Worm (Caenorhabditis elegans) whole organism, L3 larva: ENCODE results near the gene C42D8.9.

Experiments
- ZK546.5 ChIP-seq: sonication (generic microtip); optimal IDR thresholded peaks from 2 replicates; lab custom pipeline; 2017; ENCODE audit warnings: missing biosample characterization, missing genetic modification characterization
- jun-1 ChIP-seq: fragments of 150-350 bp; optimal IDR thresholded peaks from 2 replicates; lab custom pipeline; 2014; ENCODE audit warnings: missing biosample characterization, missing genetic modification reagents, missing genetic modification characterization
- nhr-237 ChIP-seq: fragments of 150-350 bp; optimal IDR thresholded peaks from 2 replicates; lab custom pipeline; 2014; ENCODE audit warnings: missing biosample characterization, missing genetic modification characterization
- pha-4 ChIP-seq: fragments of 150-350 bp; optimal IDR thresholded peaks from 2 replicates; lab custom pipeline; 2014; ENCODE audit warnings: missing biosample characterization, missing genetic modification reagents, missing genetic modification characterization

DNA sequence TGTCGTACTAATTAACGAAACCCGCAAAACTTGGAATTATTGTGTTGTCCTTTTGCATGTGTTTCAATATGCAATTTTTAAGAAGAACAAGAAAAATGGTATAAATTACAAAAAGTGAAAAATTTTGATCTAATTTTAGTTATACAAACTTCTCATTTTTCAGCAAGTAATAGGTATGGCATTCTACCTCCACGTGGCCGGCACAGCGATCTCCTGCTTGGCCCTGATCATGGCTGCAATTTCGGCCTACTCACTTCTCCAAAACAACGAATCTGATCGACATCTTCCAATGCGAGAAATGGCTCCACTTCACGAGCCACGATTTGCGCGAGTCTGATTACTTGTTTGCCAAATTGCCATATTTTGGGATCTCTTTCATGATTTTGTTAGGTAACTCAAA is 32.9 kb downstream of the C42D8.9 start:
- TF ChIP-seq ZK546.5 (tag; lab: Kevin White, UChicago) = no peak
- no peak for TF ChIP-seq nhr-237 (tag; lab: Kevin White, UChicago)
- TF ChIP-seq pha-4 = no peak
- no peak for TF ChIP-seq jun-1 (tag; lab: Kevin White, UChicago)
